Worm (Caenorhabditis elegans) whole organism, L4/young adult: ENCODE measurements around the gene F11D11.6.

ENCODE experiments used
- W03F9.2 ChIP-seq: fragments of 150-350 bp; optimal IDR thresholded peaks from 2 replicates; lab custom pipeline; 2014; ENCODE audit warnings: missing biosample characterization, missing genetic modification characterization
- dao-5 ChIP-seq: sonication (generic microtip); optimal IDR thresholded peaks from 2 replicates; lab custom pipeline; 2016; ENCODE audit warnings: missing genotype, missing genetic modification characterization, moderate library complexity, missing compliant biosample characterization
- him-1 ChIP-seq: sonication (generic microtip); optimal IDR thresholded peaks from 2 replicates; lab custom pipeline; 2016; ENCODE audit warnings: missing genotype, missing genetic modification reagents, missing genetic modification characterization, missing compliant biosample characterization

Gene F11D11.6

DNA sequence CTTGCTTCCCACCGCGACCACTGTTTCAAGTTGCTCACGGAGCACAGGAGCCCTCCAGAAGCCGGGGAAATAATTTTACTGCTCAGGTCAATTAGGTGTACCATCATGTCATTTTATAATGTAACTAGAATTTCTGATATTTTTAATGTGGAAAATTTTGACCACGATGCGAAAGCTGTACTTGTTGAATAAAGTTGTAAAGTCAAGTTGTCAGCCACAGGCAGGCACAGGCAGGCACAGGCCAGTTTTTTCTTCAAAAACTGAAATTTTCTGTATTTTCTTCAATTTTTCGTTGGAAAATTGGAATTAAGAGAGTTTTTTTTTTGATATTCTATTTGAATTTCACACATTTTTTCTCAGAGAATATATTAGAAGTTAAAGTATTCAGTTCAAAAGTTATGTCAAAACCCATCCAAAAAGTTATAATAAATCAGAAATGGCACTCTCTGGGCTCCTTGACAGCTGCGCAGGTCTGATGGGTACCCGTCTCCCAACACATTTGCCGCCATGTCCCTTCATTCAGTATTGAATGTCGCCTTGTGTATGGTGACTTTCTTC, 46.8 kb downstream of the F11D11.6 start, which contains the start of gene Y17D7C.1:
Gene Y17D7C.1, plus strand, starts transcription at position 508 of the 558 bp plus-strand sequence.
- TF ChIP-seq him-1 (tag; lab: Kevin White, UChicago) (no peak), W03F9.2 (tag; lab: Kevin White, UChicago) (no peak), dao-5 (tag; lab: Kevin White, UChicago) (no peak)

ce11 chrV:18705319-18706062, 47.4 kb downstream of the F11D11.6 start:
- TF ChIP-seq dao-5 (tag; lab: Kevin White, UChicago) (no peak), him-1 (tag; lab: Kevin White, UChicago) (no peak), W03F9.2 (tag; lab: Kevin White, UChicago) (no peak)
